Fruit fly (Drosophila melanogaster): ENCODE measurements around the gene CG43373.

CG43373 gene

DNA sequence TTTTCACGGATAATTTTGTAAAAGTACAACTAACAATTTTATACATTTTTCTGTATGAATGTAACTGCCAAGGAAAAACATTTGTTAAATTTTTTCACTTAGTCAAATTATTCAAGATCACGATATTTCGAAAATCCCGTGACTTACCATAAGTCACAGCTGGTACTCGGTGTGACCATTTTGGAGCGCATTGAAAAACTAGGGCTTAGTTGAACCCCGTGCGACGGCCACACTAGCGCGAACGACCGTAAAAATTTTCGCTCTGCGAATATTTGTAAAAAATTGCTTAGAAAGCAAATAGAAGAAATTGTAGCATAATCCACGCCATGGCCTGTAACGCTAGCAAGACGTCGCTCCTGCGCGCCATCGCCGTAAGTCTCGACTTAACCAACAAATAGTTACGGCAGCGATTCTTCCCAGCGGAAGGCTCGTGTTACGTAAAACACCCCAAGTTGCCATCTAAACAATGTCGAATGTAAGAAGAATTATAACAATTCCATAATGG, 41.0 kb upstream of the CG43373 start, which contains the start of gene UQCR-C2 (continued):
- TF ChIP-seq CG33213 (GFP tag; optimal IDR thresholded peaks at IDR 0.05) (peak; percentile 71), Bteb2 (GFP tag; optimal IDR thresholded peaks at IDR 0.05) (no peak), bigmax (GFP tag; optimal IDR thresholded peaks at IDR 0.05) (peak; percentile 86), CkIIα-i1 (GFP tag; IDR thresholded peaks at IDR 0.05) (no peak), Fer3 (tag; optimal IDR thresholded peaks at IDR 0.05) (no peak), Gug (GFP tag; IDR thresholded peaks at IDR 0.05) (no peak), CG15514 (GFP tag; optimal IDR thresholded peaks at IDR 0.05) (peak; percentile 76), CG9609 (GFP tag; optimal IDR thresholded peaks at IDR 0.05) (no peak), CG30020 (tag; optimal IDR thresholded peaks at IDR 0.05) (peak; percentile 47), Camta (GFP tag; optimal IDR thresholded peaks at IDR 0.05) (no peak), tx (GFP tag; optimal IDR thresholded peaks at IDR 0.05) (no peak), Side (GFP tag; optimal IDR thresholded peaks at IDR 0.05) (peak; percentile 1), CG17186 (GFP tag; optimal IDR thresholded peaks at IDR 0.05) (peak; percentile 77), Atf6 (GFP tag; IDR thresholded peaks at IDR 0.05) (no peak), CG6791 (GFP tag; IDR thresholded peaks at IDR 0.05; ENCODE audit: partially characterized antibody) (peak; percentile 19; the same call in 1 of the 3 replicates), CG30403 (GFP tag; optimal IDR thresholded peaks at IDR 0.05) (peak; percentile 8), ATbp (GFP tag; optimal IDR thresholded peaks at IDR 0.05) (no peak), dimm (GFP tag; IDR thresholded peaks at IDR 0.05) (no peak), CG5953 (GFP tag; IDR thresholded peaks at IDR 0.05) (no peak), ato (GFP tag; IDR thresholded peaks at IDR 0.05; ENCODE audit: partially characterized antibody) (no peak), CG17361 (GFP tag; IDR thresholded peaks at IDR 0.05) (no peak), CG14965 (GFP tag; optimal IDR thresholded peaks at IDR 0.05; ENCODE audit: borderline replicate concordance) (no peak), her (GFP tag; optimal IDR thresholded peaks at IDR 0.05) (peak; percentile 52), CG17912 (GFP tag; optimal IDR thresholded peaks at IDR 0.05) (peak; percentile 55), seq (GFP tag; IDR thresholded peaks at IDR 0.05) (no peak), crol (GFP tag; IDR thresholded peaks at IDR 0.05) (no peak), CG7556 (GFP tag; optimal IDR thresholded peaks at IDR 0.05) (no peak), ken (GFP tag; IDR thresholded peaks at IDR 0.05) (no peak), Oaz (GFP tag; IDR thresholded peaks at IDR 0.05) (no peak), Drgx (GFP tag; IDR thresholded peaks at IDR 0.05) (no peak), fru (optimal IDR thresholded peaks at IDR 0.05) (no peak), CG1233 (GFP tag; optimal IDR thresholded peaks at IDR 0.05) (no peak), sna (GFP tag; IDR thresholded peaks at IDR 0.05; ENCODE audit: partially characterized antibody) (peak; percentile 44; the same call in 1 of the 2 replicates), CG12942 (GFP tag; optimal IDR thresholded peaks at IDR 0.05) (no peak), chinmo (GFP tag; IDR thresholded peaks at IDR 0.05; ENCODE audit: partially characterized antibody) (0 out of 4 replicates have a peak, but pooled peaks have one; percentile 28), CG7928 (GFP tag; optimal IDR thresholded peaks at IDR 0.05) (peak; percentile 37), Sox102F (GFP tag; optimal IDR thresholded peaks at IDR 0.05) (no peak), peb (GFP tag; IDR thresholded peaks at IDR 0.05) (no peak), Stat92E (GFP tag; optimal IDR thresholded peaks at IDR 0.05) (peak in 1 of 3 experiments; percentile 52), kni (GFP tag; optimal IDR thresholded peaks at IDR 0.05) (no peak), CG8359 (GFP tag; optimal IDR thresholded peaks at IDR 0.05; ENCODE audit: borderline replicate concordance) (no peak), MESR4 (GFP tag; optimal IDR thresholded peaks at IDR 0.05) (peak; percentile 96), CG10147 (GFP tag; optimal IDR thresholded peaks at IDR 0.05) (peak; percentile 19), ase (GFP tag; IDR thresholded peaks at IDR 0.05) (no peak), trh (GFP tag; optimal IDR thresholded peaks at IDR 0.05) (no peak), eyg (GFP tag; optimal IDR thresholded peaks at IDR 0.05) (no peak), CG6254 (GFP tag; optimal IDR thresholded peaks at IDR 0.05) (no peak), sens (GFP tag) (peak; percentile 61), slp2 (GFP tag; optimal IDR thresholded peaks at IDR 0.05) (no peak), CG12744 (GFP tag; optimal IDR thresholded peaks at IDR 0.05) (no peak), CG34224 (GFP tag; IDR thresholded peaks at IDR 0.05; ENCODE audit: partially characterized antibody) (no peak; the same call in 2 of the 3 replicates)
